4 fruit fly cellular contexts compared by ENCODE assay signal in genomic region chr3R:8652731-8653130, dm6.
A peak's percentile ranks its signal among the peaks of the same experiment; 100 is the strongest.
TF ChIP-seq lines count a peak whose summit lies in the region.

Sys1 (plus strand) TSS chr3R:8652821.
Dhod (minus strand) TSS chr3R:8652916.

TF ChIP-seq in whole organism, adult, 20 proteins besides CTCF, POLR2A, EP300 and RAD21 (continued from another document):
- peak; percentile 87 for TF ChIP-seq Mnt (GFP tag; optimal IDR thresholded peaks at IDR 0.05; lab: Kevin White, UChicago)
- peak; percentile 74 for TF ChIP-seq CG1620 (GFP tag; optimal IDR thresholded peaks at IDR 0.05; lab: Kevin White, UChicago)

TF ChIP-seq in whole organism, embryonic, 481 proteins besides CTCF, POLR2A, EP300 and RAD21 (continued from another document and continues in another):
- peak; percentile 65 for TF ChIP-seq CHES-1-like (GFP tag; optimal IDR thresholded peaks at IDR 0.05; lab: Kevin White, UChicago)
- TF ChIP-seq CG11398 (GFP tag; optimal IDR thresholded peaks at IDR 0.05; lab: Kevin White, UChicago) = peak; percentile 43
- 0 out of 3 replicates have a peak, but pooled peaks have one; percentile 37 for TF ChIP-seq H15 (GFP tag; IDR thresholded peaks at IDR 0.05; lab: Robert Waterston, UW)
- TF ChIP-seq CG10321 (GFP tag; IDR thresholded peaks at IDR 0.05; lab: Robert Waterston, UW) = no peak
- peak; percentile 65 for TF ChIP-seq CG10147 (GFP tag; optimal IDR thresholded peaks at IDR 0.05; lab: Kevin White, UChicago)
- TF ChIP-seq CG6254 (GFP tag; optimal IDR thresholded peaks at IDR 0.05; lab: Kevin White, UChicago) = peak; percentile 12
- TF ChIP-seq NC2α (GFP tag; optimal IDR thresholded peaks at IDR 0.05; lab: Kevin White, UChicago) = no peak
- TF ChIP-seq CG1832 (GFP tag; optimal IDR thresholded peaks at IDR 0.05; lab: Kevin White, UChicago) = no peak
- no peak for TF ChIP-seq CG17802 (tag; optimal IDR thresholded peaks at IDR 0.05; lab: Kevin White, UChicago)
- TF ChIP-seq Kr (GFP tag; optimal IDR thresholded peaks at IDR 0.05; lab: Kevin White, UChicago) = peak; percentile 10
- peak; percentile 48 for TF ChIP-seq CG33213 (GFP tag; optimal IDR thresholded peaks at IDR 0.05; lab: Kevin White, UChicago)
- peak; percentile 56 for TF ChIP-seq H2.0 (GFP tag; IDR thresholded peaks at IDR 0.05; lab: Robert Waterston, UW)
- peak; percentile 63 for TF ChIP-seq tin (GFP tag; optimal IDR thresholded peaks at IDR 0.05; lab: Kevin White, UChicago)
- TF ChIP-seq eve (GFP tag; optimal IDR thresholded peaks at IDR 0.05; lab: Kevin White, UChicago) = no peak
- no peak for TF ChIP-seq salm (tag; optimal IDR thresholded peaks at IDR 0.05; lab: Kevin White, UChicago)
- peak; percentile 69; the same call in 2 of the 3 replicates for TF ChIP-seq zfh1 (GFP tag; IDR thresholded peaks at IDR 0.05; lab: Robert Waterston, UW)
- TF ChIP-seq CG12071 (GFP tag; optimal IDR thresholded peaks at IDR 0.05; lab: Kevin White, UChicago) = no peak
- TF ChIP-seq CG5180 (GFP tag; optimal IDR thresholded peaks at IDR 0.05; lab: Kevin White, UChicago) = no peak
- no peak for TF ChIP-seq lov (optimal IDR thresholded peaks at IDR 0.05; lab: Kevin White, UChicago)
- 0 out of 3 replicates have a peak, but pooled peaks have one; percentile 10 for TF ChIP-seq lov (GFP tag; IDR thresholded peaks at IDR 0.05; lab: Robert Waterston, UW)
- no peak for TF ChIP-seq ftz-f1 (GFP tag; optimal IDR thresholded peaks at IDR 0.05; lab: Kevin White, UChicago)
- no peak for TF ChIP-seq D (optimal IDR thresholded peaks at IDR 0.05; lab: Kevin White, UChicago)
- no peak for TF ChIP-seq D (GFP tag; optimal IDR thresholded peaks at IDR 0.05; lab: Kevin White, UChicago)
- peak; percentile 93 for TF ChIP-seq Dll (GFP tag; IDR thresholded peaks at IDR 0.05; lab: Robert Waterston, UW; ENCODE audit: partially characterized antibody)
- no peak for TF ChIP-seq ttk (GFP tag; IDR thresholded peaks at IDR 0.05; lab: Robert Waterston, UW)
- TF ChIP-seq Gsc (GFP tag; IDR thresholded peaks at IDR 0.05; lab: Robert Waterston, UW) = no peak
- TF ChIP-seq CG15696 (tag; optimal IDR thresholded peaks at IDR 0.05; lab: Kevin White, UChicago) = peak; percentile 3
- TF ChIP-seq chm (GFP tag; IDR thresholded peaks at IDR 0.05; lab: Robert Waterston, UW) = no peak; the same call in 1 of the 2 replicates
- TF ChIP-seq CG6854 (GFP tag; optimal IDR thresholded peaks at IDR 0.05; lab: Kevin White, UChicago) = no peak
- no peak for TF ChIP-seq abd-A (tag; optimal IDR thresholded peaks at IDR 0.05; lab: Kevin White, UChicago)
- TF ChIP-seq Poxn (GFP tag; IDR thresholded peaks at IDR 0.05; lab: Robert Waterston, UW) = no peak
- peak; percentile 59 for TF ChIP-seq CG7839 (tag; optimal IDR thresholded peaks at IDR 0.05; lab: Kevin White, UChicago)
- TF ChIP-seq CG15011 (GFP tag; optimal IDR thresholded peaks at IDR 0.05; lab: Kevin White, UChicago) = no peak
- no peak for TF ChIP-seq Jarid2 (GFP tag; optimal IDR thresholded peaks at IDR 0.05; lab: Kevin White, UChicago)
- TF ChIP-seq fu2 (GFP tag; optimal IDR thresholded peaks at IDR 0.05; lab: Kevin White, UChicago) = peak; percentile 63
- peak; percentile 70 for TF ChIP-seq CG4424 (GFP tag; optimal IDR thresholded peaks at IDR 0.05; lab: Kevin White, UChicago)
- no peak for TF ChIP-seq Oli (tag; optimal IDR thresholded peaks at IDR 0.05; lab: Kevin White, UChicago)
- peak; percentile 72; the same call in 2 of the 3 replicates for TF ChIP-seq CG6791 (GFP tag; IDR thresholded peaks at IDR 0.05; lab: Robert Waterston, UW; ENCODE audit: partially characterized antibody)
- TF ChIP-seq odd (GFP tag; optimal IDR thresholded peaks at IDR 0.05; lab: Kevin White, UChicago) = peak; percentile 27
- TF ChIP-seq CG31441 (GFP tag; IDR thresholded peaks at IDR 0.05; lab: Robert Waterston, UW) = peak; percentile 45; the same call in 1 of the 2 replicates
- no peak for TF ChIP-seq CG12236 (GFP tag; optimal IDR thresholded peaks at IDR 0.05; lab: Kevin White, UChicago)
- TF ChIP-seq Dref (GFP tag; IDR thresholded peaks at IDR 0.05; lab: Robert Waterston, UW) = peak; percentile 68
- no peak for TF ChIP-seq TFAM (GFP tag; optimal IDR thresholded peaks at IDR 0.05; lab: Kevin White, UChicago)

TF ChIP-seq in whole organism, prepupa, 60 proteins besides CTCF, POLR2A, EP300 and RAD21 (continued from another document):
- TF ChIP-seq CG31627 (GFP tag; optimal IDR thresholded peaks at IDR 0.05; lab: Kevin White, UChicago) (peak; percentile 84), CG15336 (GFP tag; IDR thresholded peaks at IDR 0.05; lab: Robert Waterston, UW) (peak; percentile 64), Gug (GFP tag; IDR thresholded peaks at IDR 0.05; lab: Robert Waterston, UW) (peak; percentile 67), Hr4 (GFP tag; optimal IDR thresholded peaks at IDR 0.05; lab: Kevin White, UChicago) (peak; percentile 84), eg (GFP tag; IDR thresholded peaks at IDR 0.05; lab: Robert Waterston, UW) (peak; percentile 73; the same call in 2 of the 3 replicates), Smox (GFP tag; optimal IDR thresholded peaks at IDR 0.05; lab: Kevin White, UChicago) (peak; percentile 81), OdsH (GFP tag; optimal IDR thresholded peaks at IDR 0.05; lab: Kevin White, UChicago) (peak; percentile 82), Ets96B (tag; optimal IDR thresholded peaks at IDR 0.05; lab: Kevin White, UChicago) (peak; percentile 54), net (GFP tag; optimal IDR thresholded peaks at IDR 0.05; lab: Kevin White, UChicago) (peak; percentile 61), Hr38 (GFP tag; optimal IDR thresholded peaks at IDR 0.05; lab: Kevin White, UChicago) (peak; percentile 77), Sox15 (GFP tag; optimal IDR thresholded peaks at IDR 0.05; lab: Kevin White, UChicago) (peak; percentile 65), CG6854 (GFP tag; optimal IDR thresholded peaks at IDR 0.05; lab: Kevin White, UChicago) (no peak), salr (GFP tag; optimal IDR thresholded peaks at IDR 0.05; lab: Kevin White, UChicago) (peak in 1 of 2 experiments; percentile 45), CG34406 (GFP tag; optimal IDR thresholded peaks at IDR 0.05; lab: Kevin White, UChicago) (peak; percentile 63), ss (GFP tag; optimal IDR thresholded peaks at IDR 0.05; lab: Kevin White, UChicago) (peak in 1 of 2 experiments; percentile 15), Blimp-1 (GFP tag; optimal IDR thresholded peaks at IDR 0.05; lab: Kevin White, UChicago) (no peak), CG11762 (GFP tag; optimal IDR thresholded peaks at IDR 0.05; lab: Kevin White, UChicago; ENCODE audit: insufficient read depth) (peak; percentile 37), topi (GFP tag; optimal IDR thresholded peaks at IDR 0.05; lab: Kevin White, UChicago) (peak; percentile 79), CG10669 (GFP tag; optimal IDR thresholded peaks at IDR 0.05; lab: Kevin White, UChicago) (peak; percentile 39), CG3919 (GFP tag; optimal IDR thresholded peaks at IDR 0.05; lab: Kevin White, UChicago) (peak; percentile 81), cyc (GFP tag; optimal IDR thresholded peaks at IDR 0.05; lab: Kevin White, UChicago) (peak; percentile 82), Hr39 (GFP tag; optimal IDR thresholded peaks at IDR 0.05; lab: Kevin White, UChicago) (peak; percentile 86), dac (GFP tag; optimal IDR thresholded peaks at IDR 0.05; lab: Kevin White, UChicago) (peak; percentile 20), Lpt (GFP tag; optimal IDR thresholded peaks at IDR 0.05; lab: Kevin White, UChicago) (peak; percentile 44), Eip93F (GFP tag; optimal IDR thresholded peaks at IDR 0.05; lab: Kevin White, UChicago) (no peak), CG32006 (GFP tag; optimal IDR thresholded peaks at IDR 0.05; lab: Kevin White, UChicago) (peak; percentile 70), CG3032 (tag; optimal IDR thresholded peaks at IDR 0.05; lab: Kevin White, UChicago) (peak; percentile 53), CG11902 (GFP tag; optimal IDR thresholded peaks at IDR 0.05; lab: Kevin White, UChicago) (peak; percentile 64), fkh (GFP tag; optimal IDR thresholded peaks at IDR 0.05; lab: Kevin White, UChicago) (no peak), CG10631 (GFP tag; optimal IDR thresholded peaks at IDR 0.05; lab: Kevin White, UChicago) (peak; percentile 81), CG6163 (GFP tag; IDR thresholded peaks at IDR 0.05; lab: Robert Waterston, UW) (peak; percentile 69; the same call in 2 of the 3 replicates), fd59A (GFP tag; optimal IDR thresholded peaks at IDR 0.05; lab: Kevin White, UChicago) (no peak), Ets21C (GFP tag; optimal IDR thresholded peaks at IDR 0.05; lab: Kevin White, UChicago) (peak; percentile 79), fd85E (GFP tag; optimal IDR thresholded peaks at IDR 0.05; lab: Kevin White, UChicago) (no peak), CG1621 (tag; optimal IDR thresholded peaks at IDR 0.05; lab: Kevin White, UChicago) (peak; percentile 29), lz (GFP tag; optimal IDR thresholded peaks at IDR 0.05; lab: Kevin White, UChicago) (peak; percentile 81), pdm3 (GFP tag; optimal IDR thresholded peaks at IDR 0.05; lab: Kevin White, UChicago) (peak; percentile 85), vri (GFP tag; optimal IDR thresholded peaks at IDR 0.05; lab: Kevin White, UChicago) (peak; percentile 59), Met (GFP tag; optimal IDR thresholded peaks at IDR 0.05; lab: Kevin White, UChicago) (peak; percentile 79), CG7368 (GFP tag; optimal IDR thresholded peaks at IDR 0.05; lab: Kevin White, UChicago) (peak; percentile 69), dsx (GFP tag; optimal IDR thresholded peaks at IDR 0.05; lab: Kevin White, UChicago; ENCODE audit: poor library complexity, severe bottlenecking) (peak; percentile 25)

TF ChIP-seq in whole organism, wandering third instar larva, 38 proteins besides CTCF, POLR2A, EP300 and RAD21 (continued from another document):
- TF ChIP-seq sv (GFP tag; optimal IDR thresholded peaks at IDR 0.05; lab: Kevin White, UChicago) = peak; percentile 64
- TF ChIP-seq h (GFP tag; optimal IDR thresholded peaks at IDR 0.05; lab: Kevin White, UChicago) = peak; percentile 91
- TF ChIP-seq Sp1 (GFP tag; optimal IDR thresholded peaks at IDR 0.05; lab: Kevin White, UChicago) = peak; percentile 57
- TF ChIP-seq dl (GFP tag; optimal IDR thresholded peaks at IDR 0.05; lab: Kevin White, UChicago; ENCODE audit: insufficient read depth in 1 of 2, partially characterized antibody in 2 of 2) = no peak
- peak; percentile 40 for TF ChIP-seq dsf (GFP tag; optimal IDR thresholded peaks at IDR 0.05; lab: Kevin White, UChicago; ENCODE audit: borderline replicate concordance)
- TF ChIP-seq Rel (GFP tag; optimal IDR thresholded peaks at IDR 0.05; lab: Kevin White, UChicago) = no peak
- TF ChIP-seq Rel (tag; optimal IDR thresholded peaks at IDR 0.05; lab: Kevin White, UChicago) = peak; percentile 7
- peak; percentile 84 for TF ChIP-seq Hr83 (GFP tag; optimal IDR thresholded peaks at IDR 0.05; lab: Kevin White, UChicago; ENCODE audit: poor library complexity, severe bottlenecking)
- TF ChIP-seq rgr (GFP tag; optimal IDR thresholded peaks at IDR 0.05; lab: Kevin White, UChicago) = peak; percentile 88
- TF ChIP-seq N (GFP tag; optimal IDR thresholded peaks at IDR 0.05; lab: Kevin White, UChicago) = no peak
- TF ChIP-seq Myc (optimal IDR thresholded peaks at IDR 0.05; lab: Kevin White, UChicago) = no peak
- TF ChIP-seq Mio (GFP tag; optimal IDR thresholded peaks at IDR 0.05; lab: Kevin White, UChicago) = peak; percentile 47
- TF ChIP-seq Hnf4 (GFP tag; optimal IDR thresholded peaks at IDR 0.05; lab: Kevin White, UChicago) = peak; percentile 87
- no peak for TF ChIP-seq tai (GFP tag; optimal IDR thresholded peaks at IDR 0.05; lab: Kevin White, UChicago)
- TF ChIP-seq foxo (GFP tag; optimal IDR thresholded peaks at IDR 0.05; lab: Kevin White, UChicago) = peak in 1 of 2 experiments; percentile 89
- TF ChIP-seq Dfd (GFP tag; optimal IDR thresholded peaks at IDR 0.05; lab: Kevin White, UChicago) = no peak
